Worm (Caenorhabditis elegans): ENCODE measurements around the gene K07C11.8.

K07C11.8 gene

ce11 chrV:8212816-8213215, 4.9 kb downstream of the K07C11.8 start:
- TF ChIP-seq hlh-30 (tag; optimal IDR thresholded peaks at IDR 0.05; ENCODE audit: insufficient read depth) (no peak), gmeb-2 (tag; optimal IDR thresholded peaks at IDR 0.05) (no peak), elt-2 (tag; optimal IDR thresholded peaks at IDR 0.05) (peak; percentile 16)

ce11 chrV:8211993-8212392, 5.7 kb downstream of the K07C11.8 start:
- TF ChIP-seq T23F11.4 (GFP tag; optimal IDR thresholded peaks at IDR 0.05) (no peak), sox-4 (tag; optimal IDR thresholded peaks at IDR 0.05) (no peak), madf-2 (tag; optimal IDR thresholded peaks at IDR 0.05) (no peak), ceh-18 (tag; optimal IDR thresholded peaks at IDR 0.05) (no peak), ceh-19 (GFP tag; optimal IDR thresholded peaks at IDR 0.05) (no peak), pqm-1 (tag; optimal IDR thresholded peaks at IDR 0.05) (no peak)

ce11 chrV:8210527-8210926, 7.2 kb downstream of the K07C11.8 start:
- TF ChIP-seq unc-3 (GFP tag; conservative IDR thresholded peaks at IDR 0.05), result no peak
- TF ChIP-seq unc-3 (tag; optimal IDR thresholded peaks at IDR 0.05), result no peak
- no peak for TF ChIP-seq hlh-30 (tag; optimal IDR thresholded peaks at IDR 0.05; ENCODE audit: insufficient read depth)

ce11 chrV:8206931-8207330, 10.8 kb downstream of the K07C11.8 start, which contains the start of gene timp-1:
TSS of gene timp-1 (plus strand) at chrV:8207235.
- TF ChIP-seq hlh-8 (tag; optimal IDR thresholded peaks at IDR 0.05), result no peak
- TF ChIP-seq elt-2 (tag; optimal IDR thresholded peaks at IDR 0.05), result no peak
- no peak for TF ChIP-seq lin-11 (tag; optimal IDR thresholded peaks at IDR 0.05)
- no peak for TF ChIP-seq T23F11.4 (GFP tag; optimal IDR thresholded peaks at IDR 0.05)
- TF ChIP-seq odd-2 (tag; optimal IDR thresholded peaks at IDR 0.05), result no peak
- no peak for TF ChIP-seq unc-86 (tag; optimal IDR thresholded peaks at IDR 0.05)
- no peak for TF ChIP-seq ama-1 (optimal IDR thresholded peaks at IDR 0.05)
- TF ChIP-seq tbx-2 (tag; optimal IDR thresholded peaks at IDR 0.05), result no peak
- TF ChIP-seq ceh-48 (tag; optimal IDR thresholded peaks at IDR 0.05), result no peak
- no peak for TF ChIP-seq ttx-3 (tag; optimal IDR thresholded peaks at IDR 0.05)
- no peak for TF ChIP-seq unc-55 (GFP tag; optimal IDR thresholded peaks at IDR 0.05)
- no peak for TF ChIP-seq che-1 (tag; optimal IDR thresholded peaks at IDR 0.05)
- TF ChIP-seq tbx-7 (tag; optimal IDR thresholded peaks at IDR 0.05), result no peak

ce11 chrV:8203085-8203643, 14.5 kb downstream of the K07C11.8 start, which contains the start of gene cest-17:
TSS of gene cest-17 (plus strand) at chrV:8203332.
- TF ChIP-seq tbx-2 (tag; optimal IDR thresholded peaks at IDR 0.05) (peak; percentile 20), zip-5 (tag; optimal IDR thresholded peaks at IDR 0.05) (no peak), unc-86 (tag; optimal IDR thresholded peaks at IDR 0.05) (no peak), fax-1 (tag; optimal IDR thresholded peaks at IDR 0.05) (no peak)

ce11 chrV:8201229-8201858, 16.3 kb downstream of the K07C11.8 start, which contains the start of gene cri-2:
TSS of gene cri-2 (plus strand) at chrV:8201808.
- TF ChIP-seq hlh-13 (GFP tag; optimal IDR thresholded peaks at IDR 0.05) (no peak), unc-55 (GFP tag; optimal IDR thresholded peaks at IDR 0.05) (no peak), npax-4 (tag; optimal IDR thresholded peaks at IDR 0.05) (no peak), unc-86 (tag; optimal IDR thresholded peaks at IDR 0.05) (no peak), ztf-16 (tag; optimal IDR thresholded peaks at IDR 0.05) (no peak), mec-3 (tag; optimal IDR thresholded peaks at IDR 0.05; ENCODE audit: borderline replicate concordance) (no peak), K02D7.2 (tag; optimal IDR thresholded peaks at IDR 0.05) (no peak), eyg-1 (tag; optimal IDR thresholded peaks at IDR 0.05) (no peak), lim-6 (tag; optimal IDR thresholded peaks at IDR 0.05) (no peak), ref-2 (tag; optimal IDR thresholded peaks at IDR 0.05) (no peak)
